Fruit fly (Drosophila melanogaster) whole organism, prepupa: ENCODE data around the gene AANATL2.

ENCODE experiments used
- CG10669 ChIP-seq: fragments of 200-800 bp; sonication (Bioruptor generic); optimal IDR thresholded peaks from 3 replicates; lab custom pipeline; 2018; ENCODE audit warnings: missing biosample characterization, mild to moderate bottlenecking, missing genetic modification characterization, moderate library complexity
- CG16779 ChIP-seq: fragments of 200-800 bp; sonication (Bioruptor generic); optimal IDR thresholded peaks from 3 replicates; lab custom pipeline; 2017; ENCODE audit warnings: missing biosample characterization, mild to moderate bottlenecking, missing genetic modification characterization
- CG7368 ChIP-seq: fragments of 200-800 bp; sonication (Bioruptor generic); optimal IDR thresholded peaks from 3 replicates; lab custom pipeline; 2016; ENCODE audit warnings: missing biosample characterization, missing genetic modification characterization
- Ets21C ChIP-seq: fragments of 200-800 bp; sonication (Bioruptor generic); optimal IDR thresholded peaks from 3 replicates; lab custom pipeline; 2016; ENCODE audit warnings: missing biosample characterization, missing genetic modification characterization
- Ets96B ChIP-seq: fragments of 200-800 bp; optimal IDR thresholded peaks from 2 replicates; lab custom pipeline; 2019; ENCODE audit warnings: missing biosample characterization, mild to moderate bottlenecking, missing genetic modification characterization, moderate library complexity
- Hr39 ChIP-seq: fragments of 200-800 bp; sonication (Bioruptor generic); optimal IDR thresholded peaks from 2 replicates; lab custom pipeline; 2016; ENCODE audit warnings: missing biosample characterization, missing genetic modification characterization
- Sox15 ChIP-seq: fragments of 200-800 bp; sonication (Bioruptor generic); optimal IDR thresholded peaks from 3 replicates; lab custom pipeline; 2016; ENCODE audit warnings: missing biosample characterization, missing genetic modification characterization
- spab ChIP-seq: fragments of 200-800 bp; sonication (Bioruptor generic); optimal IDR thresholded peaks from 2 replicates; lab custom pipeline; 2017; ENCODE audit warnings: missing biosample characterization, mild to moderate bottlenecking, missing genetic modification characterization, missing genetic modification reagents

DNA sequence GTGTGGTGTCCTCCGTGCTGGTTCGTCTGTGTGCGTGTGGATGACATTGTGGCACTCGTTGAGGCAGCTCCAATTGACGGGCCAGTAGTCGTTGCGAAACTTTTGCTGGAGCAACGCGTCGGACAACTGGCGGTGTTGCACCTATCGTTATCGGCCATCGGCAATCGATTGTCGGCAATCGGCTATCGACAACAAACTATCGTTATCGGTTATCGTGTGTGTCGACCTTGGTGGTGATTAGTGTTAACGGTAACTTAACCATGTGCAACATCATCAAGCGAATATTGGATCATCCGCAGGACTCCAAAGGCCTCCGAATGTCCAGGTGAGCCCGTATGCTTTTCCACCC, 2.7 kb upstream of the AANATL2 start, which contains the start of gene Ddr:
- TF ChIP-seq CG7368 (GFP tag; lab: Kevin White, UChicago), result no peak
- no peak for TF ChIP-seq CG10669 (GFP tag; lab: Kevin White, UChicago)
- TF ChIP-seq spab (GFP tag; lab: Kevin White, UChicago), result no peak
- TF ChIP-seq CG16779 (tag; lab: Kevin White, UChicago), result no peak
- TF ChIP-seq Ets96B (tag; lab: Kevin White, UChicago), result no peak
- no peak for TF ChIP-seq Hr39
- no peak for TF ChIP-seq Ets21C
- no peak for TF ChIP-seq Sox15 (GFP tag; lab: Kevin White, UChicago)
